Worm (Caenorhabditis elegans) whole organism, mixed stage, embryonic: ENCODE data around the gene ceh-16.

ENCODE experiments used
- ceh-39 ChIP-seq: fragments of 150-350 bp; optimal IDR thresholded peaks from 2 replicates; lab custom pipeline; 2014; ENCODE audit warnings: missing biosample characterization, missing genetic modification characterization
- ceh-43 ChIP-seq: fragments of 200-800 bp; sonication (Bioruptor generic); optimal IDR thresholded peaks from 2 replicates; lab custom pipeline; 2018; ENCODE audit warnings: mild to moderate bottlenecking, missing genetic modification characterization, moderate library complexity, missing compliant biosample characterization
- drap-1 ChIP-seq: fragments of 200-800 bp; sonication (Bioruptor generic); optimal IDR thresholded peaks from 3 replicates; lab custom pipeline; 2018; ENCODE audit warnings: mild to moderate bottlenecking, missing genetic modification characterization, missing compliant biosample characterization
- lin-13 ChIP-seq: fragments of 150-350 bp; optimal IDR thresholded peaks from 2 replicates; lab custom pipeline; 2014; ENCODE audit warnings: missing biosample characterization, missing genetic modification characterization
- mep-1 ChIP-seq: fragments of 150-350 bp; optimal IDR thresholded peaks from 2 replicates; lab custom pipeline; 2017; ENCODE audit warnings: missing biosample characterization, missing genetic modification reagents, missing genetic modification characterization, inconsistent platforms
- mls-2 ChIP-seq: sonication (generic microtip); optimal IDR thresholded peaks from 2 replicates; lab custom pipeline; 2016; ENCODE audit warnings: mild to moderate bottlenecking, missing genetic modification characterization, moderate library complexity, missing compliant biosample characterization
- nhr-237 ChIP-seq: fragments of 150-350 bp; optimal IDR thresholded peaks from 2 replicates; lab custom pipeline; 2014; ENCODE audit warnings: missing biosample characterization, missing genetic modification characterization
- nhr-28 ChIP-seq: fragments of 150-350 bp; optimal IDR thresholded peaks from 2 replicates; lab custom pipeline; 2014; ENCODE audit warnings: missing biosample characterization, missing genetic modification characterization
- nhr-76 ChIP-seq: sonication (generic microtip); optimal IDR thresholded peaks from 2 replicates; lab custom pipeline; 2017; ENCODE audit warnings: missing biosample characterization, missing genetic modification characterization
- unc-120 ChIP-seq: sonication (generic microtip); optimal IDR thresholded peaks from 2 replicates; lab custom pipeline; 2017; ENCODE audit warnings: missing genetic modification characterization, missing compliant biosample characterization; ENCODE audit not compliant: poor library complexity, severe bottlenecking
- unc-39 ChIP-seq: fragments of 150-350 bp; optimal IDR thresholded peaks from 2 replicates; lab custom pipeline; 2014; ENCODE audit warnings: missing biosample characterization, missing genetic modification characterization
- unc-62 ChIP-seq: fragments of 150-350 bp; optimal IDR thresholded peaks from 2 replicates; lab custom pipeline; 2014; ENCODE audit warnings: missing biosample characterization, missing genetic modification reagents, missing genetic modification characterization
- zip-8 ChIP-seq: fragments of 150-350 bp; optimal IDR thresholded peaks from 2 replicates; lab custom pipeline; 2014; ENCODE audit warnings: missing biosample characterization, missing genetic modification characterization
- ztf-11 ChIP-seq: fragments of 150-350 bp; optimal IDR thresholded peaks from 2 replicates; lab custom pipeline; 2014; ENCODE audit warnings: missing biosample characterization, missing genetic modification characterization

ce11 chrIII:8648589-8648988 lies 26.1 kb downstream of the ceh-16 start, which contains the start of gene F22B7.3:
- TF ChIP-seq ceh-43 (GFP tag; lab: Kevin White, UChicago): no peak
- TF ChIP-seq lin-13 (tag; lab: Kevin White, UChicago): no peak
- no peak for TF ChIP-seq ztf-11 (tag; lab: Kevin White, UChicago)
- TF ChIP-seq zip-8 (tag; lab: Kevin White, UChicago): no peak
- TF ChIP-seq unc-120 (tag; lab: Kevin White, UChicago): no peak
- TF ChIP-seq mep-1 (tag; lab: Kevin White, UChicago): no peak
- no peak for TF ChIP-seq unc-62 (GFP tag; lab: Kevin White, UChicago)
- TF ChIP-seq nhr-76: no peak
- TF ChIP-seq nhr-237 (tag; lab: Kevin White, UChicago): no peak
- TF ChIP-seq nhr-28 (tag; lab: Kevin White, UChicago): no peak
- no peak for TF ChIP-seq mls-2 (tag; lab: Kevin White, UChicago)
- no peak for TF ChIP-seq unc-39
- TF ChIP-seq drap-1 (GFP tag; lab: Kevin White, UChicago): no peak
- TF ChIP-seq ceh-39 (tag; lab: Kevin White, UChicago): no peak
